Worm (Caenorhabditis elegans): ENCODE data around the gene ash-2.

The ash-2 gene

ce11 chrII:11967507-11968127, 12.0 kb upstream of the ash-2 start, which contains the start of gene W03C9.5:
TSS of gene W03C9.5 (minus strand) at chrII:11967544.
- no peak for TF ChIP-seq dao-5 (tag; optimal IDR thresholded peaks at IDR 0.05)
- peak; percentile 73 for TF ChIP-seq him-1 (tag; optimal IDR thresholded peaks at IDR 0.05)
- TF ChIP-seq W03F9.2 (tag; optimal IDR thresholded peaks at IDR 0.05) = peak; percentile 92

ce11 chrII:11968275-11968674, 11.4 kb upstream of the ash-2 start, which contains the start of gene mex-1:
TSS of gene mex-1 (plus strand) at chrII:11968637.
- TF ChIP-seq dao-5 (tag; optimal IDR thresholded peaks at IDR 0.05) = no peak
- TF ChIP-seq him-1 (tag; optimal IDR thresholded peaks at IDR 0.05) = no peak
- peak; percentile 57 for TF ChIP-seq W03F9.2 (tag; optimal IDR thresholded peaks at IDR 0.05)

- no peak for TF ChIP-seq dao-5 (tag; optimal IDR thresholded peaks at IDR 0.05)
- TF ChIP-seq W03F9.2 (tag; optimal IDR thresholded peaks at IDR 0.05) = no peak
- no peak for TF ChIP-seq him-1 (tag; optimal IDR thresholded peaks at IDR 0.05)
Observed at ce11 chrII:11969033-11969432, 10.6 kb upstream of the ash-2 start.

ce11 chrII:11971009-11971636, 8.5 kb upstream of the ash-2 start:
- TF ChIP-seq dao-5 (tag; optimal IDR thresholded peaks at IDR 0.05) = no peak
- TF ChIP-seq him-1 (tag; optimal IDR thresholded peaks at IDR 0.05) = no peak
- TF ChIP-seq W03F9.2 (tag; optimal IDR thresholded peaks at IDR 0.05) = no peak

- TF ChIP-seq dao-5 (tag; optimal IDR thresholded peaks at IDR 0.05) = no peak
- no peak for TF ChIP-seq W03F9.2 (tag; optimal IDR thresholded peaks at IDR 0.05)
- no peak for TF ChIP-seq him-1 (tag; optimal IDR thresholded peaks at IDR 0.05)
Observed at ce11 chrII:11972266-11972665, 7.4 kb upstream of the ash-2 start.

ce11 chrII:11973632-11974031, 6.0 kb upstream of the ash-2 start, which contains the start of gene acbp-6:
TSS of gene acbp-6 (minus strand) at chrII:11973732.
- TF ChIP-seq him-1 (tag; optimal IDR thresholded peaks at IDR 0.05) (no peak), W03F9.2 (tag; optimal IDR thresholded peaks at IDR 0.05) (no peak), dao-5 (tag; optimal IDR thresholded peaks at IDR 0.05) (no peak)

- TF ChIP-seq him-1 (tag; optimal IDR thresholded peaks at IDR 0.05) = no peak
- no peak for TF ChIP-seq W03F9.2 (tag; optimal IDR thresholded peaks at IDR 0.05)
- TF ChIP-seq dao-5 (tag; optimal IDR thresholded peaks at IDR 0.05) = no peak
Observed at ce11 chrII:11974048-11974995, 5.3 kb upstream of the ash-2 start.

ce11 chrII:11976727-11977259, 2.8 kb upstream of the ash-2 start:
- TF ChIP-seq him-1 (tag; optimal IDR thresholded peaks at IDR 0.05) (no peak), W03F9.2 (tag; optimal IDR thresholded peaks at IDR 0.05) (no peak), dao-5 (tag; optimal IDR thresholded peaks at IDR 0.05) (no peak)

ce11 chrII:11977363-11977762, 2.3 kb upstream of the ash-2 start, which contains the start of gene Y17G7B.21:
TSS of gene Y17G7B.21 (minus strand) at chrII:11977661.
- no peak for TF ChIP-seq W03F9.2 (tag; optimal IDR thresholded peaks at IDR 0.05)
- no peak for TF ChIP-seq dao-5 (tag; optimal IDR thresholded peaks at IDR 0.05)
- no peak for TF ChIP-seq him-1 (tag; optimal IDR thresholded peaks at IDR 0.05)

- TF ChIP-seq him-1 (tag; optimal IDR thresholded peaks at IDR 0.05) (no peak), W03F9.2 (tag; optimal IDR thresholded peaks at IDR 0.05) (no peak), dao-5 (tag; optimal IDR thresholded peaks at IDR 0.05) (no peak)
Observed at ce11 chrII:11978478-11978877, 1.2 kb upstream of the ash-2 start.

- TF ChIP-seq dao-5 (tag; optimal IDR thresholded peaks at IDR 0.05) = no peak
- no peak for TF ChIP-seq him-1 (tag; optimal IDR thresholded peaks at IDR 0.05)
- no peak for TF ChIP-seq W03F9.2 (tag; optimal IDR thresholded peaks at IDR 0.05)
Observed at ce11 chrII:11978920-11979319, 718 bp upstream of the ash-2 start.

ce11 chrII:11980110-11980509, 472 bp downstream of the ash-2 start:
- TF ChIP-seq him-1 (tag; optimal IDR thresholded peaks at IDR 0.05) = peak; percentile 72
- peak; percentile 93 for TF ChIP-seq W03F9.2 (tag; optimal IDR thresholded peaks at IDR 0.05)
- TF ChIP-seq dao-5 (tag; optimal IDR thresholded peaks at IDR 0.05) = no peak

ce11 chrII:11988724-11989123, 9.1 kb downstream of the ash-2 start, which contains the start of gene Y17G7B.3:
TSS of gene Y17G7B.3 (plus strand) at chrII:11989024.
- TF ChIP-seq dao-5 (tag; optimal IDR thresholded peaks at IDR 0.05) = no peak
